Worm (Caenorhabditis elegans) whole organism, L1 larva: ENCODE measurements around the gene Y56A3A.22.

Experiments
- blmp-1 ChIP-seq: fragments of 150-350 bp; optimal IDR thresholded peaks from 2 replicates; lab custom pipeline; 2014; ENCODE audit warnings: missing biosample characterization, missing genetic modification characterization
- efl-1 ChIP-seq, 4 experiments: fragments of 150-350 bp; optimal IDR thresholded peaks in 3 of 4; peaks in 1 of 4; 1 replicate in 1 of 4; 2 replicates in 3 of 4; lab custom pipeline; 2014; ENCODE audit warnings: missing biosample characterization in 2 of 4, missing genetic modification characterization in 2 of 4, missing genetic modification reagents in 2 of 4
- mef-2 ChIP-seq: fragments of 150-350 bp; optimal IDR thresholded peaks from 2 replicates; lab custom pipeline; 2014; ENCODE audit warnings: missing biosample characterization, missing genetic modification characterization
- pqm-1 ChIP-seq: sonication (generic microtip); optimal IDR thresholded peaks from 3 replicates; lab custom pipeline; 2017; ENCODE audit warnings: missing biosample characterization, missing genetic modification characterization
- sup-37 ChIP-seq: fragments of 200-800 bp; sonication (Bioruptor generic); optimal IDR thresholded peaks from 2 replicates; lab custom pipeline; 2018; ENCODE audit warnings: mild to moderate bottlenecking, missing genetic modification characterization, missing compliant biosample characterization

DNA sequence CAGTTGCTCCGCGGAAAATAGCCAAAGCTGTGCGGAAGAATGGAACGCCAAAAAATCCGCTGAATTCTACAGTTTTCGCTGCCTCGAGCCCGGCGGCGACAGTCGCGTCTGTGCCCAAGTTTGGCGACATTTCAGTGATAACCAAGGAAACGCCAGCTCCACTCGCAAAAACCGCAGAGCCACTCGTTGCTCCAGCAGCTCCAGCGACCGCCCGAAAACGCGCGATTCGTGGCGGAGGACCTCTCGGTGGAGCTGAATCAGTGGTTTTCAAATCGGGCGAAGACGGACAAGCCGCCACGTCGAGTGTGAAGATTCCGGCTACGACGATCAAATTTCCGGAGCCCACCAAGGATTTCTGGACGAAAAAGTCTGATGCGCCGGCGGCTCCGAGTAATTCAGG lies 5.2 kb upstream of the Y56A3A.22 start:
- no peak for TF ChIP-seq mef-2 (tag; lab: Kevin White, UChicago)
- no peak for TF ChIP-seq pqm-1 (tag; lab: Kevin White, UChicago)
- TF ChIP-seq blmp-1 (tag; lab: Kevin White, UChicago), result no peak
- no peak for TF ChIP-seq efl-1 (optimal IDR thresholded peaks at IDR 0.05; lab: Kevin White, UChicago)
- TF ChIP-seq efl-1 (GFP tag; optimal IDR thresholded peaks at IDR 0.05 in 1 of 2; lab: Kevin White, UChicago), result no peak
- no peak for TF ChIP-seq sup-37
